Fruit fly (Drosophila melanogaster): ENCODE data around the gene CG5687.
A peak's percentile ranks its signal among the peaks of the same experiment; 100 is the strongest.

The CG5687 gene

DNA sequence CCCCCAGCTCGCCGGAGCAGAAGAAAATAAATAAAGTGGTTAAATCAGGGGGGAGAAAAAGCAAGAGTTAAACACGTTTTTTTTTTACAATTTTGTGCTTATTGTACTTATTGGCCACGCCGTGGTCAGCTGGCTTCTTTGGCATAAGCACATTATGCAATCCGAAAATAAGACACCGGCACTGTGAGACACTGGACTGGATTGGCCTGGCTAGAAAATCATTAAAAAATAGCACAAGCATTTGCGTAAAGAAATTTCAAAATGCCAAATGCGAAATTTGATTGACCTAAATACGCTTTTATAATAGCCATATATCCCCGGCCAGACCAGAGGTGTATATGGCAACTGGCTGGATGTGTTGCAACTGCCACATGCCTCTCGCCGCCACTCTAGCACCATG is 34.5 kb downstream of the CG5687 start:
- TF ChIP-seq Dll (optimal IDR thresholded peaks at IDR 0.05) (no peak), psq (optimal IDR thresholded peaks at IDR 0.05) (no peak), usp (GFP tag; optimal IDR thresholded peaks at IDR 0.05) (no peak), pan (optimal IDR thresholded peaks at IDR 0.05) (no peak), CG8478 (optimal IDR thresholded peaks at IDR 0.05) (no peak)

dm6 chr3L:1900633-1901032 is 38.3 kb downstream of the CG5687 start:
- no peak for TF ChIP-seq CG8478 (optimal IDR thresholded peaks at IDR 0.05)
- no peak for TF ChIP-seq pan (optimal IDR thresholded peaks at IDR 0.05)
- no peak for TF ChIP-seq EcR (GFP tag; optimal IDR thresholded peaks at IDR 0.05)
- TF ChIP-seq usp (GFP tag; optimal IDR thresholded peaks at IDR 0.05): no peak
- TF ChIP-seq psq (optimal IDR thresholded peaks at IDR 0.05): no peak
- TF ChIP-seq Dll (optimal IDR thresholded peaks at IDR 0.05): no peak

- no peak for TF ChIP-seq usp (GFP tag; optimal IDR thresholded peaks at IDR 0.05)
- peak; percentile 13 for TF ChIP-seq Dll (optimal IDR thresholded peaks at IDR 0.05)
These were observed 39.3 kb downstream of the CG5687 start for dm6 chr3L:1899616-1900015.

DNA sequence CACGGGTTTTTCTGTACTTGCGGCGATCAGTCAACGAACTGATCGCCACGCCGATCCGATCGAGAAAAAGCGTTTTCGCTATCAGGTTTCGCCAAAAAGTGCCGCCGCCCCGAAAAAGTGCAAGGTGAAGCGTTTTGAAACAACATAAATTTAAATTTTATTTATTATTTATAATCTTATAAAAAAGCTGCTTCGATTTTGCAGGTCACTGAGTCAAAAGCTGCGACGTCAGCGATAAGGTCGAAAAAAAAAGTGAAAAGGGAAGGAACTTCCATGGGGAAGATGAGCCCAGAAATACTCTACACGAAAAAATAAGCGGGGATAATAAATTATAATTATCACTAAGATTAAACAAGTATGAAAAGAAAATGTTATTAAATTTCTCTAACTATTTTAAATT is 41.2 kb downstream of the CG5687 start:
- TF ChIP-seq psq (optimal IDR thresholded peaks at IDR 0.05): no peak
- no peak for TF ChIP-seq CG8478 (optimal IDR thresholded peaks at IDR 0.05)
- no peak for TF ChIP-seq pan (optimal IDR thresholded peaks at IDR 0.05)
- TF ChIP-seq EcR (GFP tag; optimal IDR thresholded peaks at IDR 0.05): no peak
- no peak for TF ChIP-seq Dll (optimal IDR thresholded peaks at IDR 0.05)
- TF ChIP-seq usp (GFP tag; optimal IDR thresholded peaks at IDR 0.05): no peak

dm6 chr3L:1891914-1892313 is 47.0 kb downstream of the CG5687 start:
- TF ChIP-seq usp (GFP tag; optimal IDR thresholded peaks at IDR 0.05) (no peak), Dll (optimal IDR thresholded peaks at IDR 0.05) (no peak), pan (optimal IDR thresholded peaks at IDR 0.05) (no peak), CG8478 (optimal IDR thresholded peaks at IDR 0.05) (no peak), psq (optimal IDR thresholded peaks at IDR 0.05) (no peak), EcR (GFP tag; optimal IDR thresholded peaks at IDR 0.05) (no peak)

- peak; percentile 36 for TF ChIP-seq CG8478 (optimal IDR thresholded peaks at IDR 0.05)
- TF ChIP-seq Dll (optimal IDR thresholded peaks at IDR 0.05): no peak
- no peak for TF ChIP-seq psq (optimal IDR thresholded peaks at IDR 0.05)
These were observed 48.0 kb downstream of the CG5687 start for dm6 chr3L:1890941-1891340.

dm6 chr3L:1887929-1888529 is 50.9 kb downstream of the CG5687 start:
- no peak for TF ChIP-seq EcR (GFP tag; optimal IDR thresholded peaks at IDR 0.05)
- no peak for TF ChIP-seq CG8478 (optimal IDR thresholded peaks at IDR 0.05)
- no peak for TF ChIP-seq psq (optimal IDR thresholded peaks at IDR 0.05)
- no peak for TF ChIP-seq pan (optimal IDR thresholded peaks at IDR 0.05)
- TF ChIP-seq Dll (optimal IDR thresholded peaks at IDR 0.05): no peak
- TF ChIP-seq usp (GFP tag; optimal IDR thresholded peaks at IDR 0.05): no peak

DNA sequence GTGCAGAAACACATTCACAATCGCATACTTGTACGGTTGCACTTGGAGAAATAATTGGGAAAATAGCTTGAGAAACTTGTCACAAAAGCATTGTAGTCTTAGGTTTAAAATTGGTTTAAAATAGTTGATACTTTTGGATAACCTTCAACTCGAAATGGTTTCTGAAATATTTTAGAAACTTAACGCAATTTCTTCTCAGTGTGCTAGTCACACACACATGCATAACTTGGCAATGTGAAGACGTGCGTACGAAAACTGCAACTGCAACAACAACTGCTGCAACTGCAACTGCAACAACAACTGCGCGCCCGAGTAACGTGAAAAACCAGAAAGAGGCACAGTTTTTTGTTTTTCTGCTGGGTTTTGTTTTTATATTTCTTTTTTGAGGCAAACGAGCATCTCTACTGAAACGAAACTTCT is 52.8 kb downstream of the CG5687 start:
- TF ChIP-seq usp (GFP tag; optimal IDR thresholded peaks at IDR 0.05) (no peak), EcR (GFP tag; optimal IDR thresholded peaks at IDR 0.05) (no peak), pan (optimal IDR thresholded peaks at IDR 0.05) (no peak), CG8478 (optimal IDR thresholded peaks at IDR 0.05) (no peak), psq (optimal IDR thresholded peaks at IDR 0.05) (no peak), Dll (optimal IDR thresholded peaks at IDR 0.05) (no peak)

- TF ChIP-seq usp (GFP tag; optimal IDR thresholded peaks at IDR 0.05) (no peak), Dll (optimal IDR thresholded peaks at IDR 0.05) (no peak), psq (optimal IDR thresholded peaks at IDR 0.05) (no peak), pan (optimal IDR thresholded peaks at IDR 0.05) (no peak), EcR (GFP tag; optimal IDR thresholded peaks at IDR 0.05) (no peak), CG8478 (optimal IDR thresholded peaks at IDR 0.05) (no peak)
These were observed 53.5 kb downstream of the CG5687 start, which contains the start of gene Tmhs for dm6 chr3L:1885436-1885835. Tmhs (plus strand) TSS chr3L:1885657.

- no peak for TF ChIP-seq pan (optimal IDR thresholded peaks at IDR 0.05)
- TF ChIP-seq Dll (optimal IDR thresholded peaks at IDR 0.05): no peak
- TF ChIP-seq psq (optimal IDR thresholded peaks at IDR 0.05): no peak
- TF ChIP-seq EcR (GFP tag; optimal IDR thresholded peaks at IDR 0.05): no peak
- TF ChIP-seq CG8478 (optimal IDR thresholded peaks at IDR 0.05): no peak
- no peak for TF ChIP-seq usp (GFP tag; optimal IDR thresholded peaks at IDR 0.05)
These were observed 54.3 kb downstream of the CG5687 start, which contains the start of gene Aprt for dm6 chr3L:1884652-1885051. Aprt (minus strand) TSS chr3L:1885019.

Measured in whole organism.